Worm (Caenorhabditis elegans) whole organism, L2 larva: ENCODE results near the gene Y57G11A.2.

Experiments
- ZK546.5 ChIP-seq: sonication (generic microtip); optimal IDR thresholded peaks from 2 replicates; lab custom pipeline; 2017; ENCODE audit warnings: missing biosample characterization, missing genetic modification characterization
- alr-1 ChIP-seq: fragments of 150-350 bp; optimal IDR thresholded peaks from 2 replicates; lab custom pipeline; 2014; ENCODE audit warnings: missing biosample characterization, missing genetic modification characterization
- blmp-1 ChIP-seq: sonication (generic microtip); optimal IDR thresholded peaks from 2 replicates; lab custom pipeline; 2017; ENCODE audit warnings: missing genetic modification characterization, mild to moderate bottlenecking, missing compliant biosample characterization, antibody characterized with exemption, moderate library complexity; ENCODE audit not compliant: insufficient read depth
- ceh-82 ChIP-seq: fragments of 150-350 bp; optimal IDR thresholded peaks from 2 replicates; lab custom pipeline; 2014; ENCODE audit warnings: missing biosample characterization, missing genetic modification characterization
- crh-2 ChIP-seq: sonication (generic microtip); optimal IDR thresholded peaks from 2 replicates; lab custom pipeline; 2017; ENCODE audit warnings: missing biosample characterization, missing genetic modification characterization
- elt-3 ChIP-seq: sonication (generic microtip); optimal IDR thresholded peaks from 2 replicates; lab custom pipeline; 2017; ENCODE audit warnings: missing biosample characterization, missing genetic modification characterization
- nhr-10 ChIP-seq: sonication (generic microtip); optimal IDR thresholded peaks from 2 replicates; lab custom pipeline; 2017; ENCODE audit warnings: missing biosample characterization, missing genetic modification characterization
- nhr-11 ChIP-seq: fragments of 150-350 bp; optimal IDR thresholded peaks from 2 replicates; lab custom pipeline; 2014; ENCODE audit warnings: missing biosample characterization, missing genetic modification characterization
- ztf-11 ChIP-seq: sonication (generic microtip); optimal IDR thresholded peaks from 2 replicates; lab custom pipeline; 2017; ENCODE audit warnings: missing biosample characterization, missing genetic modification characterization
- ztf-4 ChIP-seq: fragments of 150-350 bp; optimal IDR thresholded peaks from 2 replicates; lab custom pipeline; 2014; ENCODE audit warnings: missing biosample characterization, missing genetic modification characterization

- TF ChIP-seq ztf-11 (tag; lab: Kevin White, UChicago) (no peak), elt-3 (tag; lab: Kevin White, UChicago) (no peak), nhr-10 (tag; lab: Kevin White, UChicago) (no peak), crh-2 (tag; lab: Kevin White, UChicago) (no peak), ZK546.5 (no peak), nhr-11 (tag; lab: Kevin White, UChicago) (no peak), ceh-82 (no peak), alr-1 (tag; lab: Kevin White, UChicago) (no peak), ztf-4 (tag; lab: Kevin White, UChicago) (no peak), blmp-1 (tag; lab: Kevin White, UChicago) (no peak)
These were observed at the start of gene Y57G11A.2, which contains the start of gene T27E7.1 for ce11 chrIV:14519423-14519822.
